Worm (Caenorhabditis elegans): ENCODE data around the gene nkb-3.

The nkb-3 gene

DNA sequence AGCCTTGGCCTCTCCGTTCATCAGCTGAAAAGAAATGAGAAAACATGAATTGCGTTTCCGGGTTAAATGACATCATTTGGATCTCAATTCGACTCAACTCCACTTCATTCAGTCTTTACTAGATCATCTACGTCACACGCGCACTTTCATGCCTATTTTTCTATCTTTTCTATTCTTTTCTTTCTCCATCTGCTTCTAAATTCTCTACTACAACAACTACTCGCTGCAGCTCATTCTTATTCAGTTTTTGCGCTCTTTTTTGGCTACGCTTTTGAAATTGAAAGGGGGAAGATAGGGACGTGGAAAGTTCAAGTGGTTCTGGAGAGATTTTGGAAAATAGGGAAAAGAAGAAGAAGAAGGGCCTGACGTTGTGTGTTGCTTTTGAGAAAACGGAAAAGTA lies 1.8 kb downstream of the nkb-3 start:
- TF ChIP-seq nhr-111 (GFP tag; optimal IDR thresholded peaks at IDR 0.05), result no peak
- peak; percentile 7 for TF ChIP-seq mxl-3 (GFP tag; optimal IDR thresholded peaks at IDR 0.05)
- TF ChIP-seq tra-1 (GFP tag; IDR thresholded peaks at IDR 0.05), result 0 out of 2 replicates have a peak, but pooled peaks have one; percentile 37
- TF ChIP-seq ces-1 (GFP tag; optimal IDR thresholded peaks at IDR 0.05), result peak; percentile 49
- no peak for TF ChIP-seq daf-16 (GFP tag; optimal IDR thresholded peaks at IDR 0.05)
- peak; percentile 6 for TF ChIP-seq daf-16 (tag; optimal IDR thresholded peaks at IDR 0.05)
- TF ChIP-seq fkh-10 (GFP tag; optimal IDR thresholded peaks at IDR 0.05), result peak; percentile 96
- TF ChIP-seq lin-39 (tag; optimal IDR thresholded peaks at IDR 0.05), result peak; percentile 35
- TF ChIP-seq rbr-2 (tag; optimal IDR thresholded peaks at IDR 0.05), result peak; percentile 18
- no peak for TF ChIP-seq F37D6.2 (tag; optimal IDR thresholded peaks at IDR 0.05)
- peak; percentile 16 for TF ChIP-seq ama-1 (optimal IDR thresholded peaks at IDR 0.05)
- TF ChIP-seq hlh-11 (tag; optimal IDR thresholded peaks at IDR 0.05), result peak; percentile 22
- TF ChIP-seq ceh-28 (tag; optimal IDR thresholded peaks at IDR 0.05), result no peak
- TF ChIP-seq lin-38 (GFP tag; IDR thresholded peaks at IDR 0.05), result 0 out of 2 replicates have a peak, but pooled peaks have one; percentile 23
- peak; percentile 47 for TF ChIP-seq mep-1 (tag; optimal IDR thresholded peaks at IDR 0.05)
- TF ChIP-seq pqm-1 (tag; optimal IDR thresholded peaks at IDR 0.05), result no peak
- TF ChIP-seq unc-62 (GFP tag; optimal IDR thresholded peaks at IDR 0.05 in 1 of 2), result peak in 1 of 2 experiments; percentile 50
- no peak for TF ChIP-seq unc-62 (tag; optimal IDR thresholded peaks at IDR 0.05)
- peak; percentile 32 to 64 for TF ChIP-seq lsy-2 (tag; optimal IDR thresholded peaks at IDR 0.05)
- TF ChIP-seq nhr-42 (GFP tag; IDR thresholded peaks at IDR 0.05), result no peak
- peak; percentile 56 for TF ChIP-seq ctbp-1 (GFP tag; IDR thresholded peaks at IDR 0.05)
- TF ChIP-seq hlh-30 (tag; optimal IDR thresholded peaks at IDR 0.05; ENCODE audit: insufficient read depth), result peak; percentile 36
- peak in 1 of 2 experiments; percentile 45 for TF ChIP-seq mdl-1 (tag; optimal IDR thresholded peaks at IDR 0.05)
- peak; percentile 44 for TF ChIP-seq dmd-6 (GFP tag; IDR thresholded peaks at IDR 0.05)
- TF ChIP-seq hmg-1.1 (GFP tag; IDR thresholded peaks at IDR 0.05), result 0 out of 2 replicates have a peak, but pooled peaks have one; percentile 34

DNA sequence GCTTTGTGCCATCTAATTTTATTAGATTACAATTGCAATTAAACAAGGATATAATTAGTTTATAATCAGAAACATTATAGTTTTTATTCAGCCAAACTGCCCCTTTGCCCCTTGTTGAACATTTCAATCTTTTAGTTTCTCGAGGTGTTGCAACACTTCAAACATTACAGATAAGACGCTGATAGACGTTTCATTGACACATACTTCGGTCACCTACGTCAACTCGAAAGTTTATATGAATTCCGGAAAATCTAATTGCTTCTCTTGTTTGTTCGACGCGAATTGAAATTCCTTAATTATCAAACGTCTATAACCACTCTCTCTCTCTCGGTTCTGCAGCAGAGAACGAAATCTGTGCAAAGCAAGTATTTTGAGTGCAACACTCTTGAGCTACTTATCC lies 3.1 kb downstream of the nkb-3 start:
- no peak for TF ChIP-seq daf-12 (tag; optimal IDR thresholded peaks at IDR 0.05)
- TF ChIP-seq unc-39 (tag; optimal IDR thresholded peaks at IDR 0.05), result no peak
- no peak for TF ChIP-seq daf-16 (GFP tag; optimal IDR thresholded peaks at IDR 0.05)
- peak; percentile 53 for TF ChIP-seq daf-16 (tag; optimal IDR thresholded peaks at IDR 0.05)
- TF ChIP-seq snpc-4 (tag; optimal IDR thresholded peaks at IDR 0.05), result no peak
- no peak for TF ChIP-seq dmd-9 (GFP tag; IDR thresholded peaks at IDR 0.05)
- TF ChIP-seq aly-2 (tag; optimal IDR thresholded peaks at IDR 0.05), result no peak
- TF ChIP-seq lin-13 (GFP tag; optimal IDR thresholded peaks at IDR 0.05), result no peak
- TF ChIP-seq mxl-3 (GFP tag; optimal IDR thresholded peaks at IDR 0.05), result no peak
- no peak for TF ChIP-seq nhr-10 (tag; optimal IDR thresholded peaks at IDR 0.05)
- peak; percentile 46 for TF ChIP-seq hlh-11 (tag; optimal IDR thresholded peaks at IDR 0.05)
- no peak for TF ChIP-seq tag-97 (GFP tag; IDR thresholded peaks at IDR 0.05)
- TF ChIP-seq dve-1 (tag; optimal IDR thresholded peaks at IDR 0.05; ENCODE audit: insufficient read depth), result peak; percentile 70
- TF ChIP-seq pha-4 (GFP tag; IDR thresholded peaks at IDR 0.05), result peak; percentile 36; the same call in 1 of the 2 replicates
- no peak for TF ChIP-seq pha-4 (tag; optimal IDR thresholded peaks at IDR 0.05)
- TF ChIP-seq lin-15B (tag; optimal IDR thresholded peaks at IDR 0.05), result no peak
- TF ChIP-seq ceh-28 (tag; optimal IDR thresholded peaks at IDR 0.05), result no peak
- TF ChIP-seq unc-62 (GFP tag; optimal IDR thresholded peaks at IDR 0.05 in 1 of 2), result peak in 1 of 2 experiments; percentile 64
- no peak for TF ChIP-seq unc-62 (tag; optimal IDR thresholded peaks at IDR 0.05)
- no peak for TF ChIP-seq Y5F2A.4 (GFP tag; optimal IDR thresholded peaks at IDR 0.05)
- peak; percentile 40 for TF ChIP-seq nhr-77 (tag; optimal IDR thresholded peaks at IDR 0.05)
- TF ChIP-seq spr-3 (GFP tag; optimal IDR thresholded peaks at IDR 0.05), result no peak
- no peak for TF ChIP-seq nhr-102 (tag; optimal IDR thresholded peaks at IDR 0.05)
- no peak for TF ChIP-seq zip-2 (tag; optimal IDR thresholded peaks at IDR 0.05)
- TF ChIP-seq lin-1 (GFP tag; IDR thresholded peaks at IDR 0.05), result no peak
- TF ChIP-seq nhr-6 (tag; optimal IDR thresholded peaks at IDR 0.05), result no peak
- peak in 1 of 2 experiments; percentile 6 for TF ChIP-seq mdl-1 (tag; optimal IDR thresholded peaks at IDR 0.05)
- TF ChIP-seq Y48G9A.11 (GFP tag; IDR thresholded peaks at IDR 0.05), result no peak
- TF ChIP-seq tra-1 (GFP tag; IDR thresholded peaks at IDR 0.05), result 0 out of 2 replicates have a peak, but pooled peaks have one; percentile 70
- TF ChIP-seq mxl-2 (GFP tag; conservative IDR thresholded peaks at IDR 0.05), result no peak
- TF ChIP-seq nhr-76 (tag; optimal IDR thresholded peaks at IDR 0.05), result no peak
- TF ChIP-seq pqm-1 (tag; optimal IDR thresholded peaks at IDR 0.05), result peak; percentile 29
- TF ChIP-seq F44E2.7 (GFP tag; IDR thresholded peaks at IDR 0.05), result no peak
- TF ChIP-seq mes-2 (tag; optimal IDR thresholded peaks at IDR 0.05; ENCODE audit: poor library complexity, severe bottlenecking), result no peak
- no peak for TF ChIP-seq fkh-10 (GFP tag; optimal IDR thresholded peaks at IDR 0.05)
- no peak for TF ChIP-seq dpl-1 (GFP tag; optimal IDR thresholded peaks at IDR 0.05)
